Worm (Caenorhabditis elegans): ENCODE measurements around the gene rfc-4.

DNA sequence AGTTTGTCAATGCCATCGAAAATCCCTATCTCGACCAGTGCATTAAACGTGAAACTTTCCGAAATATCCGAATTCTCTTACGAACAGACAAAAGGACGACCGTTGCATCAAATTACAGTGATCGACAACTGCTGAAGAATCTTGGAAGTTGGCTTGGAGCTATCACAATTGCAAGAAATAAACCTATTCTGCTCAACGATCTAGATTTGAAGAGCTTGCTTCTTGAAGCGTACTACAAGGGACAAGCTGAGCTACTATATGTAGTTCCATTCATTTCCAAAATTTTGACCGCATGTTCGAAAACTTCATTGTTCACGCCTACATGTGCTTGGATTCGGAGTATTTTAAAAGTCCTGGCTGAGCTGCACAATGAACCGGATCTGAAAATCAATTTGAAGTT is 18.1 kb upstream of the rfc-4 start:
- TF ChIP-seq dpff-1 (tag; optimal IDR thresholded peaks at IDR 0.05) (no peak), unc-130 (GFP tag; optimal IDR thresholded peaks at IDR 0.05) (no peak), lin-35 (GFP tag; optimal IDR thresholded peaks at IDR 0.05) (no peak), hmg-20 (GFP tag; IDR thresholded peaks at IDR 0.05) (no peak), ama-1 (optimal IDR thresholded peaks at IDR 0.05) (no peak), ama-1 (GFP tag; optimal IDR thresholded peaks at IDR 0.05) (no peak), snpc-3.4 (tag; optimal IDR thresholded peaks at IDR 0.05) (no peak), nhr-90 (tag; optimal IDR thresholded peaks at IDR 0.05) (no peak), sea-2 (GFP tag; IDR thresholded peaks at IDR 0.05) (no peak), ztf-18 (tag; optimal IDR thresholded peaks at IDR 0.05) (no peak), Y53F4B.3 (GFP tag; IDR thresholded peaks at IDR 0.05) (no peak), nfya-1 (tag; optimal IDR thresholded peaks at IDR 0.05; ENCODE audit: borderline replicate concordance, insufficient read depth) (no peak), lir-1 (GFP tag; conservative IDR thresholded peaks at IDR 0.05) (no peak), F33H1.4 (GFP tag; IDR thresholded peaks at IDR 0.05) (no peak)

All from whole organism, young adult.